Worm (Caenorhabditis elegans) whole organism, L4 larva: ENCODE data around the gene ZK105.5.

Experiments
- ama-1 ChIP-seq: fragments of 150-350 bp; optimal IDR thresholded peaks from 2 replicates; lab custom pipeline; 2014; ENCODE audit warnings: inconsistent platforms, mixed read lengths
- ceh-62 ChIP-seq: sonication (generic microtip); optimal IDR thresholded peaks from 2 replicates; lab custom pipeline; 2017; ENCODE audit warnings: missing biosample characterization, missing genetic modification characterization
- ceh-82 ChIP-seq: sonication (generic microtip); optimal IDR thresholded peaks from 2 replicates; lab custom pipeline; 2017; ENCODE audit warnings: missing biosample characterization, missing genetic modification characterization
- dpl-1 ChIP-seq: fragments of 150-350 bp; optimal IDR thresholded peaks from 2 replicates; lab custom pipeline; 2014; ENCODE audit warnings: missing biosample characterization, missing genetic modification reagents, missing genetic modification characterization
- hlh-30 ChIP-seq: sonication (generic microtip); optimal IDR thresholded peaks from 2 replicates; lab custom pipeline; 2017; ENCODE audit warnings: antibody characterized with exemption, mild to moderate bottlenecking, missing genetic modification characterization, missing compliant biosample characterization; ENCODE audit not compliant: insufficient read depth
- mdl-1 ChIP-seq, 2 experiments: fragments of 150-350 bp in 1 of 2; sonication (generic microtip) in 1 of 2; optimal IDR thresholded peaks; 2 replicates each; lab custom pipeline; 2014 to 2017; ENCODE audit warnings: missing biosample characterization in 2 of 2, missing genetic modification characterization in 2 of 2
- mep-1 ChIP-seq: fragments of 150-350 bp; sonication (generic microtip); optimal IDR thresholded peaks from 3 replicates; lab custom pipeline; 2014; ENCODE audit warnings: missing biosample characterization, missing genetic modification characterization
- nhr-6 ChIP-seq: fragments of 150-350 bp; optimal IDR thresholded peaks from 2 replicates; lab custom pipeline; 2014; ENCODE audit warnings: missing biosample characterization, missing genetic modification characterization
- nhr-76 ChIP-seq: fragments of 150-350 bp; optimal IDR thresholded peaks from 2 replicates; lab custom pipeline; 2014; ENCODE audit warnings: missing biosample characterization, missing genetic modification characterization
- pha-4 ChIP-seq, 2 experiments: fragments of 150-350 bp in 1 of 2; fragments of 200-800 bp in 1 of 2; sonication (Bioruptor generic) in 1 of 2; IDR thresholded peaks in 1 of 2; optimal IDR thresholded peaks in 1 of 2; 2 replicates each; pipeline versions ENCODE4 v1.3.6 to Lab custom; 2014 to 2022; ENCODE audit warnings: missing genetic modification characterization in 2 of 2, missing genetic modification reagents in 2 of 2, missing biosample characterization in 1 of 2, missing compliant biosample characterization in 1 of 2
- pqm-1 ChIP-seq: sonication (generic microtip); optimal IDR thresholded peaks from 2 replicates; lab custom pipeline; 2017; ENCODE audit warnings: missing biosample characterization, missing genetic modification characterization
- saeg-2 ChIP-seq: fragments of 200-800 bp; sonication (Bioruptor generic); IDR thresholded peaks from 2 replicates; pipeline ENCODE4 v1.3.6; 2022; ENCODE audit warnings: missing genetic modification reagents, missing genetic modification characterization, missing compliant biosample characterization
- unc-62 ChIP-seq, 3 experiments: fragments of 150-350 bp in 1 of 3; sonication (generic microtip); optimal IDR thresholded peaks in 2 of 3; peaks in 1 of 3; 1 replicate in 1 of 3; 2 replicates in 2 of 3; lab custom pipeline; 2014 to 2017; ENCODE audit warnings: missing biosample characterization in 3 of 3, missing genetic modification characterization in 3 of 3, missing genetic modification reagents in 3 of 3, missing genotype in 1 of 3
- ztf-11 ChIP-seq: fragments of 150-350 bp; optimal IDR thresholded peaks from 2 replicates; lab custom pipeline; 2014; ENCODE audit warnings: missing biosample characterization, missing genetic modification characterization

ce11 chrV:7689888-7690287 is 27.6 kb downstream of the ZK105.5 start, which contains the start of gene C12D5.9:
- TF ChIP-seq ceh-62 (tag; lab: Kevin White, UChicago) (no peak), dpl-1 (GFP tag; lab: Kevin White, UChicago) (no peak), ceh-82 (tag; lab: Kevin White, UChicago) (no peak), nhr-76 (no peak), ztf-11 (tag; lab: Kevin White, UChicago) (no peak), pha-4 (GFP tag; IDR thresholded peaks at IDR 0.05; lab: Robert Waterston, UW) (no peak), pha-4 (tag; optimal IDR thresholded peaks at IDR 0.05; lab: Kevin White, UChicago) (no peak), mdl-1 (tag; optimal IDR thresholded peaks at IDR 0.05; lab: Kevin White, UChicago) (no peak), pqm-1 (no peak), nhr-6 (no peak), mep-1 (tag; lab: Kevin White, UChicago) (no peak), ama-1 (lab: Kevin White, UChicago) (no peak), saeg-2 (no peak), hlh-30 (tag; lab: Kevin White, UChicago) (no peak), unc-62 (GFP tag; optimal IDR thresholded peaks at IDR 0.05 in 1 of 2; lab: Kevin White, UChicago) (no peak), unc-62 (tag; optimal IDR thresholded peaks at IDR 0.05; lab: Kevin White, UChicago) (no peak)
